Worm (Caenorhabditis elegans): ENCODE measurements around the gene deb-1.
A peak's percentile ranks its signal among the peaks of the same experiment; 100 is the strongest.

DNA sequence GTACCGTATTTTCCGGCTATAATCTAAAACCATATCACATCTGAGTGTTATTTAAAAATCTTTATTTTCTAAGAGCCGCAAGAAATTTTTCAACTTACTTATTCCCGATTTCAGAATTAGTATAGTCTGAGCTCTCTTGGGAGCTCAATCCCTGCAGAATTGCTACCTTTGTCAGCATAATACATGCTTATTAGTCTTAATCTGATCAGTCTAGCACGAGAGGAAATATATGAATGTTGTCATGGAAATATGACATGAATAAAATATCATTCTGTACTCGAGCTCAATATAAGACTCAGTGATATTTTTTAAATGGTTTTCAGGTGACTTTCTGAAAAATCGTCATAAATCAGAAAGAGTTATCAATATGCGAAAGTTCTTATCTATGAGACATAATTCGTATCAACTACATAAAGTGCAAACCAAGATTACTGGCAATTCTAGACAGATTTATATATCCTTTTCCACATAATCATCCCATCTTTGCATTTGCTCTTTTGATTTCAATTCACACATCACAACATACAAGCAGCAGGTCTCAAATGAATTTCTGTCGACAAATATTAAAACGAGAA is 48.6 kb downstream of the deb-1 start:
- TF ChIP-seq nhr-11 (tag; optimal IDR thresholded peaks at IDR 0.05), result no peak
- peak; percentile 34 for TF ChIP-seq skn-1 (tag; optimal IDR thresholded peaks at IDR 0.05)
- no peak for TF ChIP-seq lin-15B (tag; optimal IDR thresholded peaks at IDR 0.05)
- no peak for TF ChIP-seq ceh-16 (tag; optimal IDR thresholded peaks at IDR 0.05)
- TF ChIP-seq fos-1 (tag; optimal IDR thresholded peaks at IDR 0.05), result no peak
- no peak for TF ChIP-seq mdl-1 (tag; optimal IDR thresholded peaks at IDR 0.05)
- no peak for TF ChIP-seq unc-62 (GFP tag; optimal IDR thresholded peaks at IDR 0.05)
- TF ChIP-seq nhr-12 (tag; optimal IDR thresholded peaks at IDR 0.05), result no peak
- TF ChIP-seq sea-2 (GFP tag; optimal IDR thresholded peaks at IDR 0.05), result no peak
- TF ChIP-seq elt-2 (tag; optimal IDR thresholded peaks at IDR 0.05), result peak; percentile 59
- no peak for TF ChIP-seq ceh-82 (tag; optimal IDR thresholded peaks at IDR 0.05)
- TF ChIP-seq egl-27 (tag; optimal IDR thresholded peaks at IDR 0.05), result no peak
- TF ChIP-seq ama-1 (optimal IDR thresholded peaks at IDR 0.05), result no peak

Measured in whole organism, L3 larva.